Fruit fly (Drosophila melanogaster) whole organism, embryonic: Measurements from ENCODE around the gene CG4101.

ENCODE experiments used
- Aef1 ChIP-seq: fragments of 200-800 bp; sonication (Bioruptor generic); IDR thresholded peaks from 3 replicates; pipeline ENCODE4 v1.3.6; 2022; ENCODE audit warnings: missing biosample characterization, missing genetic modification characterization
- Atf6 ChIP-seq: fragments of 200-800 bp; sonication (Bioruptor generic); IDR thresholded peaks from 2 replicates; pipeline ENCODE4 v1.3.6; 2022; ENCODE audit warnings: missing biosample characterization, missing genetic modification characterization
- CG10267 ChIP-seq: fragments of 200-800 bp; sonication (Bioruptor generic); optimal IDR thresholded peaks from 2 replicates; lab custom pipeline; 2018; ENCODE audit warnings: missing biosample characterization, mild to moderate bottlenecking, missing genetic modification characterization, moderate library complexity
- CG12769 ChIP-seq: fragments of 200-800 bp; sonication (Bioruptor generic); optimal IDR thresholded peaks from 2 replicates; lab custom pipeline; 2019; ENCODE audit warnings: missing biosample characterization, mild to moderate bottlenecking, missing genetic modification characterization, moderate library complexity
- CG13123 ChIP-seq: fragments of 200-800 bp; sonication (Bioruptor generic); optimal IDR thresholded peaks from 2 replicates; lab custom pipeline; 2016; ENCODE audit warnings: missing biosample characterization, missing genetic modification characterization
- CG15269 ChIP-seq: fragments of 200-800 bp; sonication (Bioruptor generic); optimal IDR thresholded peaks from 2 replicates; lab custom pipeline; 2018; ENCODE audit warnings: missing biosample characterization, mild to moderate bottlenecking, missing genetic modification characterization, moderate library complexity
- CG15479 ChIP-seq: fragments of 200-800 bp; sonication (Bioruptor generic); optimal IDR thresholded peaks from 3 replicates; lab custom pipeline; 2019; ENCODE audit warnings: missing biosample characterization, mild to moderate bottlenecking, missing genetic modification characterization, moderate library complexity
- CG17385 ChIP-seq: fragments of 200-800 bp; sonication (Bioruptor generic); optimal IDR thresholded peaks from 3 replicates; lab custom pipeline; 2018; ENCODE audit warnings: missing biosample characterization, mild to moderate bottlenecking, missing genetic modification characterization
- CG17829 ChIP-seq: fragments of 200-800 bp; optimal IDR thresholded peaks from 2 replicates; lab custom pipeline; 2019; ENCODE audit warnings: missing biosample characterization, mild to moderate bottlenecking, missing genetic modification characterization, moderate library complexity
- CG1792 ChIP-seq: fragments of 200-800 bp; sonication (Bioruptor generic); optimal IDR thresholded peaks from 2 replicates; lab custom pipeline; 2016; ENCODE audit warnings: missing biosample characterization, missing genetic modification characterization
- CG18476 ChIP-seq: fragments of 200-800 bp; sonication (Bioruptor generic); optimal IDR thresholded peaks from 2 replicates; lab custom pipeline; 2016; ENCODE audit warnings: missing biosample characterization, mild to moderate bottlenecking, missing genetic modification characterization
- CG2202 ChIP-seq: fragments of 200-800 bp; sonication (Bioruptor generic); optimal IDR thresholded peaks from 2 replicates; lab custom pipeline; 2018; ENCODE audit warnings: missing biosample characterization, mild to moderate bottlenecking, missing genetic modification characterization
- CG43689 ChIP-seq: fragments of 200-800 bp; sonication (Bioruptor generic); IDR thresholded peaks from 2 replicates; pipeline ENCODE4 v1.3.6; 2022; ENCODE audit warnings: missing biosample characterization, missing genetic modification characterization
- CG5180 ChIP-seq: fragments of 200-800 bp; sonication (Bioruptor generic); optimal IDR thresholded peaks from 3 replicates; lab custom pipeline; 2017; ENCODE audit warnings: missing biosample characterization, missing genetic modification characterization, mild to moderate bottlenecking, moderate library complexity, missing genetic modification reagents
- CG6813 ChIP-seq: fragments of 200-800 bp; sonication (Bioruptor generic); optimal IDR thresholded peaks from 2 replicates; lab custom pipeline; 2017; ENCODE audit warnings: missing biosample characterization, missing genetic modification characterization, mild to moderate bottlenecking, moderate library complexity, missing genetic modification reagents
- CrebB ChIP-seq: fragments of 200-800 bp; sonication (Bioruptor generic); optimal IDR thresholded peaks from 3 replicates; lab custom pipeline; 2018; ENCODE audit warnings: missing biosample characterization, mild to moderate bottlenecking, missing genetic modification characterization
- D19A ChIP-seq: fragments of 200-800 bp; optimal IDR thresholded peaks from 3 replicates; lab custom pipeline; 2019; ENCODE audit warnings: missing biosample characterization, mild to moderate bottlenecking, missing genetic modification characterization, moderate library complexity
- Dad ChIP-seq: fragments of 200-800 bp; sonication (Bioruptor generic); optimal IDR thresholded peaks from 3 replicates; lab custom pipeline; 2016; ENCODE audit warnings: missing biosample characterization, missing genetic modification characterization
- Eip74EF ChIP-seq, 2 experiments: fragments of 200-800 bp in 1 of 2; fragments of >200 bp in 1 of 2; sonication (Bioruptor generic) in 1 of 2; optimal IDR thresholded peaks; 2 replicates each; lab custom pipeline; 2017 to 2019; ENCODE audit warnings: missing biosample characterization in 2 of 2, missing genetic modification characterization in 2 of 2, mild to moderate bottlenecking in 1 of 2, moderate library complexity in 1 of 2
- HLHmδ ChIP-seq: fragments of 200-800 bp; sonication (Bioruptor generic); optimal IDR thresholded peaks from 2 replicates; lab custom pipeline; 2018; ENCODE audit warnings: missing biosample characterization, mild to moderate bottlenecking, missing genetic modification characterization, moderate library complexity
- MTF-1 ChIP-seq: fragments of 200-800 bp; sonication (Bioruptor generic); optimal IDR thresholded peaks from 2 replicates; lab custom pipeline; 2018; ENCODE audit warnings: missing biosample characterization, mild to moderate bottlenecking, missing genetic modification characterization, borderline replicate concordance
- NC2β ChIP-seq: fragments of 200-800 bp; sonication (Bioruptor generic); optimal IDR thresholded peaks from 2 replicates; lab custom pipeline; 2016; ENCODE audit warnings: missing biosample characterization, missing genetic modification characterization
- Oli ChIP-seq: fragments of 200-800 bp; sonication (Bioruptor generic); optimal IDR thresholded peaks from 2 replicates; lab custom pipeline; 2018; ENCODE audit warnings: missing biosample characterization, mild to moderate bottlenecking, missing genetic modification characterization, moderate library complexity
- Ravus ChIP-seq: fragments of 200-800 bp; sonication (Bioruptor generic); IDR thresholded peaks from 2 replicates; pipeline ENCODE4 v1.3.6; 2022; ENCODE audit warnings: missing biosample characterization, missing genetic modification characterization
- Six4 ChIP-seq: fragments of 200-800 bp; sonication (Bioruptor generic); optimal IDR thresholded peaks from 2 replicates; lab custom pipeline; 2016; ENCODE audit warnings: missing biosample characterization, missing genetic modification characterization
- Usf ChIP-seq: fragments of 200-800 bp; sonication (Bioruptor generic); optimal IDR thresholded peaks from 2 replicates; lab custom pipeline; 2017; ENCODE audit warnings: missing genotype, missing biosample characterization, missing genetic modification characterization
- Vsx1 ChIP-seq: fragments of 200-800 bp; sonication (Bioruptor generic); optimal IDR thresholded peaks from 2 replicates; lab custom pipeline; 2017; ENCODE audit warnings: missing biosample characterization, mild to moderate bottlenecking, missing genetic modification characterization, missing genetic modification reagents
- aop ChIP-seq: fragments of 200-800 bp; sonication (Bioruptor generic); IDR thresholded peaks from 2 replicates; pipeline ENCODE4 v1.3.6; 2022; ENCODE audit warnings: missing biosample characterization, missing genetic modification characterization
- bab2 ChIP-seq: fragments of 200-800 bp; sonication (Bioruptor generic); optimal IDR thresholded peaks from 2 replicates; lab custom pipeline; 2016; ENCODE audit warnings: missing biosample characterization, missing genetic modification characterization
- cato ChIP-seq: fragments of 200-800 bp; sonication (Bioruptor generic); optimal IDR thresholded peaks from 2 replicates; lab custom pipeline; 2016; ENCODE audit warnings: missing biosample characterization, missing genetic modification characterization, borderline replicate concordance
- cg ChIP-seq: fragments of 200-800 bp; sonication (Bioruptor generic); optimal IDR thresholded peaks from 3 replicates; lab custom pipeline; 2019; ENCODE audit warnings: missing biosample characterization, mild to moderate bottlenecking, missing genetic modification characterization, moderate library complexity
- chinmo ChIP-seq: fragments of 200-800 bp; sonication (Bioruptor generic); IDR thresholded peaks from 4 replicates; pipeline ENCODE4 v1.3.6; 2022; ENCODE audit warnings: missing biosample characterization, missing genetic modification characterization; ENCODE audit not compliant: partially characterized antibody
- chn ChIP-seq: fragments of 200-800 bp; sonication (Bioruptor generic); optimal IDR thresholded peaks from 2 replicates; lab custom pipeline; 2016; ENCODE audit warnings: missing biosample characterization, missing genetic modification characterization
- dm ChIP-seq: fragments of 200-800 bp; sonication (Bioruptor generic); optimal IDR thresholded peaks from 3 replicates; lab custom pipeline; 2016; ENCODE audit warnings: missing biosample characterization, missing genetic modification characterization
- fru ChIP-seq: fragments of >200 bp; optimal IDR thresholded peaks from 2 replicates; lab custom pipeline; 2017
- grau ChIP-seq: fragments of 200-800 bp; optimal IDR thresholded peaks from 3 replicates; lab custom pipeline; 2019; ENCODE audit warnings: missing biosample characterization, mild to moderate bottlenecking, missing genetic modification characterization, moderate library complexity
- hbn ChIP-seq: fragments of 200-800 bp; sonication (Bioruptor generic); IDR thresholded peaks from 2 replicates; pipeline ENCODE4 v1.3.6; 2022; ENCODE audit warnings: missing biosample characterization, missing genetic modification characterization; ENCODE audit not compliant: partially characterized antibody
- jing ChIP-seq: fragments of 200-800 bp; sonication (Bioruptor generic); optimal IDR thresholded peaks from 2 replicates; lab custom pipeline; 2018; ENCODE audit warnings: missing biosample characterization, mild to moderate bottlenecking, missing genetic modification characterization
- nmo ChIP-seq: fragments of 200-800 bp; sonication (Bioruptor generic); optimal IDR thresholded peaks from 2 replicates; lab custom pipeline; 2018; ENCODE audit warnings: missing biosample characterization, mild to moderate bottlenecking, missing genetic modification characterization, moderate library complexity
- odd ChIP-seq: fragments of 200-800 bp; sonication (Bioruptor generic); optimal IDR thresholded peaks from 2 replicates; lab custom pipeline; 2017; ENCODE audit warnings: missing biosample characterization, mild to moderate bottlenecking, missing genetic modification characterization
- pan ChIP-seq, 4 experiments: fragments of >200 bp in 3 of 4; fragments of 200-800 bp in 1 of 4; sonication (Bioruptor generic) in 1 of 4; optimal IDR thresholded peaks in 3 of 4; IDR thresholded peaks in 1 of 4; 2 replicates each; pipeline versions ENCODE4 v1.3.6 to Lab custom; 2017 to 2022; ENCODE audit warnings: missing biosample characterization in 2 of 4, missing genetic modification characterization in 2 of 4, mixed read lengths in 1 of 4
- psq ChIP-seq: fragments of 200-800 bp; sonication (Bioruptor generic); optimal IDR thresholded peaks from 2 replicates; lab custom pipeline; 2017; ENCODE audit warnings: missing biosample characterization, missing genetic modification characterization
- ranshi ChIP-seq: fragments of 200-800 bp; sonication (Bioruptor generic); IDR thresholded peaks from 2 replicates; pipeline ENCODE4 v1.3.6; 2022; ENCODE audit warnings: missing biosample characterization, missing genetic modification characterization
- sd ChIP-seq: fragments of 200-800 bp; sonication (Bioruptor generic); optimal IDR thresholded peaks from 3 replicates; lab custom pipeline; 2018; ENCODE audit warnings: missing biosample characterization, mild to moderate bottlenecking, missing genetic modification characterization, moderate library complexity
- usp ChIP-seq: fragments of >200 bp; optimal IDR thresholded peaks from 2 replicates; lab custom pipeline; 2017; ENCODE audit warnings: missing biosample characterization, missing genetic modification characterization
- zen ChIP-seq: fragments of 200-800 bp; sonication (Bioruptor generic); optimal IDR thresholded peaks from 3 replicates; lab custom pipeline; 2018; ENCODE audit warnings: missing biosample characterization, mild to moderate bottlenecking, missing genetic modification characterization, moderate library complexity

CG4101 gene

DNA sequence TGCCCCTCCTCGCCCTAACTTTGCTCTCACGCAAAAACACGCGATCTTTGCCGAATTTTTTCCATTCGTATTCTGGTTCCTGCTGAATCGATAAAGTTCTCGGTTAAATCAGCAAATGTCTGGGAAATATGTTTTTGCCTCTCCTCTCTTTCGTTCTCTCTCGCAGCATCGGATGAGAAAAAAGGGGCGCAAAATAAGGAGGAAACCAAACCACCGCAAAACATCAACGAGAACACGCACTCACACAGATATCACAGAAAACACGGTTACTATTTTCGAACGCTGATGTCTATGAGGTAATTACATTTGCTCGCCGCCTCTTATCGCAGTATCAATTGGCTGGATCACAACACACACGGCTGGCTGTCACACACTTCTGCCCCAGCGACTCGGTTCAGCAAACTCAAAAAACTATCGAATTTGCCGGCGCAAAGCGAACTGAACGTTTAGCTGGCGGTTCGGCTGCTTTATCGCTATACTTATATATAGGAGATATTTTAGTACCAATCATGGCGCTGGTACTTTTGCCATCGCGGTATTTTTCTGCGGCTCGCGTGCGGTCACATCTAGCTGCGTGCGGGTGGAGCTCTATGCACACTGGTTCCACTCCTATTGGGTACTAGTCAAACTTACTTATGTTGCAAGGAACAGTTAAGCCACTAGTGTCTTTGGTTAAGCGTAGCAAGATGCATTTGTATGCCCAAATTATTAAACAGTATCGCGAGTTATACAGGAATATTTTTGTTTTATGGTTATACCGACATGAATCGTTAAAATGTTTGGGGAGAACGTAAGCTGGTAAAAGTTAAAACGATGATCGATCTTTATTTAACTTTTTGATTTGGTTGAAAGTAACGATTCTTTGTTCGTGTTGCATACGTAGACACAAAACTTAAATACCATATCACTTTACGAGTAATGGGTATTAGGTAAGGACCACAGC lies 49.2 kb downstream of the CG4101 start, which contains the start of gene Baldspot (continued):
- TF ChIP-seq NC2β (GFP tag; lab: Kevin White, UChicago) (peak; percentile 43), CG5180 (peak; percentile 71), CG2202 (tag; lab: Kevin White, UChicago) (no peak), Usf (GFP tag; lab: Kevin White, UChicago) (peak; percentile 16), CG13123 (GFP tag; lab: Kevin White, UChicago) (no peak), Ravus (GFP tag; lab: Robert Waterston, UW) (no peak), Aef1 (GFP tag; lab: Robert Waterston, UW) (peak; percentile 35; the same call in 2 of the 3 replicates), Dad (GFP tag; lab: Kevin White, UChicago) (peak; percentile 77), D19A (peak; percentile 82), jing (GFP tag; lab: Kevin White, UChicago) (no peak), CG15269 (peak; percentile 42), usp (GFP tag; lab: Kevin White, UChicago) (no peak), Six4 (GFP tag; lab: Kevin White, UChicago) (peak; percentile 50), ranshi (peak; percentile 56; the same call in 1 of the 2 replicates), MTF-1 (GFP tag; lab: Kevin White, UChicago) (peak; percentile 69), CG10267 (tag; lab: Kevin White, UChicago) (peak; percentile 85), dm (GFP tag; lab: Kevin White, UChicago) (peak; percentile 15), cato (no peak), fru (lab: Kevin White, UChicago) (no peak), CrebB (peak; percentile 69), Vsx1 (GFP tag; lab: Kevin White, UChicago) (peak; percentile 81), CG6813 (GFP tag; lab: Kevin White, UChicago) (peak; percentile 80), Oli (tag; lab: Kevin White, UChicago) (peak; percentile 26), grau (tag; lab: Kevin White, UChicago) (peak; percentile 52), chinmo (GFP tag; lab: Robert Waterston, UW) (peak; percentile 71; the same call in 3 of the 4 replicates), CG17829 (tag; lab: Kevin White, UChicago) (peak; percentile 68), Atf6 (GFP tag; lab: Robert Waterston, UW) (peak; percentile 50; the same call in 1 of the 2 replicates), CG17385 (peak; percentile 14), CG15479 (GFP tag; lab: Kevin White, UChicago) (peak; percentile 21), odd (GFP tag; lab: Kevin White, UChicago) (peak; percentile 11), chn (peak; percentile 48), HLHmδ (peak; percentile 22), pan (optimal IDR thresholded peaks at IDR 0.05; lab: Kevin White, UChicago) (peak in 1 of 2 experiments; percentile 53), pan (GFP tag; optimal IDR thresholded peaks at IDR 0.05 in 1 of 2, IDR thresholded peaks at IDR 0.05 in 1 of 2) (peak in 1 of 2 experiments; percentile 64), CG43689 (GFP tag; lab: Robert Waterston, UW) (no peak), aop (GFP tag; lab: Robert Waterston, UW) (no peak), zen (tag; lab: Kevin White, UChicago) (peak; percentile 57), bab2 (peak; percentile 81), CG1792 (GFP tag; lab: Kevin White, UChicago) (peak; percentile 68), cg (peak; percentile 56), hbn (GFP tag; lab: Robert Waterston, UW) (peak; percentile 41; the same call in 1 of the 2 replicates), nmo (peak; percentile 88), sd (tag; lab: Kevin White, UChicago) (peak; percentile 47), psq (no peak), Eip74EF (GFP tag; optimal IDR thresholded peaks at IDR 0.05; lab: Kevin White, UChicago) (peak in 1 of 2 experiments; percentile 48), CG12769 (tag; lab: Kevin White, UChicago) (peak; percentile 70), CG18476 (GFP tag; lab: Kevin White, UChicago) (peak; percentile 80)
